Worm (Caenorhabditis elegans): ENCODE results near the gene C17B7.15.
"Not testable (repeated sequence)": the region's sequence is repeated elsewhere in the genome, so short reads cannot be mapped to it uniquely, and the experiment has no call there.

Gene C17B7.15

ce11 chrV:3394065-3394464 is 44.1 kb downstream of the C17B7.15 start:
- TF ChIP-seq nhr-11 (tag; optimal IDR thresholded peaks at IDR 0.05), result no peak
- no peak for TF ChIP-seq nhr-25 (tag; optimal IDR thresholded peaks at IDR 0.05)
- TF ChIP-seq unc-62 (GFP tag; optimal IDR thresholded peaks at IDR 0.05), result no peak
- TF ChIP-seq peb-1 (tag; optimal IDR thresholded peaks at IDR 0.05), result no peak
- no peak for TF ChIP-seq ztf-11 (tag; optimal IDR thresholded peaks at IDR 0.05)
- no peak for TF ChIP-seq nhr-237 (tag; optimal IDR thresholded peaks at IDR 0.05)
- TF ChIP-seq ztf-4 (tag; optimal IDR thresholded peaks at IDR 0.05), result no peak
- TF ChIP-seq skn-1 (tag; optimal IDR thresholded peaks at IDR 0.05), result no peak
- no peak for TF ChIP-seq nhr-6 (tag; optimal IDR thresholded peaks at IDR 0.05)

- TF ChIP-seq sma-9 (GFP tag; optimal IDR thresholded peaks at IDR 0.05) (peak; percentile 66), sma-9 (tag; optimal IDR thresholded peaks at IDR 0.05) (no peak), F13H6.1 (tag; optimal IDR thresholded peaks at IDR 0.05) (no peak), mdl-1 (tag; optimal IDR thresholded peaks at IDR 0.05) (no peak)
Measured at ce11 chrV:3394694-3395240, 44.8 kb downstream of the C17B7.15 start, which contains the start of gene T20D4.15. TSS of gene T20D4.15 (minus strand) at chrV:3394744.

- TF ChIP-seq snpc-4 (tag; optimal IDR thresholded peaks at IDR 0.05); lin-13 (GFP tag; optimal IDR thresholded peaks at IDR 0.05); mdl-1 (tag; optimal IDR thresholded peaks at IDR 0.05): not testable (repeated sequence)
Measured at ce11 chrV:3396765-3397164, 46.8 kb downstream of the C17B7.15 start, which contains the start of gene T20D4.12. TSS of gene T20D4.12 (plus strand) at chrV:3397065.

ce11 chrV:3398314-3398713 is 48.3 kb downstream of the C17B7.15 start, which contains the start of gene T20D4.11:
TSS of gene T20D4.11 (plus strand) at chrV:3398690.
- peak; percentile 0 for TF ChIP-seq C34F6.9 (tag; optimal IDR thresholded peaks at IDR 0.05)
- TF ChIP-seq ceh-82 (tag; optimal IDR thresholded peaks at IDR 0.05), result no peak
- no peak for TF ChIP-seq mab-5 (tag; optimal IDR thresholded peaks at IDR 0.05)
- TF ChIP-seq unc-55 (GFP tag; optimal IDR thresholded peaks at IDR 0.05), result no peak
- TF ChIP-seq mbf-1 (tag; optimal IDR thresholded peaks at IDR 0.05), result no peak
- TF ChIP-seq sma-9 (GFP tag; optimal IDR thresholded peaks at IDR 0.05), result peak; percentile 77
- no peak for TF ChIP-seq sma-9 (tag; optimal IDR thresholded peaks at IDR 0.05)
- no peak for TF ChIP-seq peb-1 (tag; optimal IDR thresholded peaks at IDR 0.05)
- TF ChIP-seq lsy-2 (tag; optimal IDR thresholded peaks at IDR 0.05), result peak in 1 of 2 experiments; percentile 32
- no peak for TF ChIP-seq lin-11 (tag; optimal IDR thresholded peaks at IDR 0.05)
- no peak for TF ChIP-seq Y55F3AM.14 (GFP tag; optimal IDR thresholded peaks at IDR 0.05)
- no peak for TF ChIP-seq nhr-12 (tag; optimal IDR thresholded peaks at IDR 0.05)
- no peak for TF ChIP-seq sem-4 (tag; optimal IDR thresholded peaks at IDR 0.05)
- TF ChIP-seq nhr-77 (tag; optimal IDR thresholded peaks at IDR 0.05), result no peak

ce11 chrV:3399952-3400351 is 50.0 kb downstream of the C17B7.15 start, which contains the start of gene T20D4.10:
TSS of gene T20D4.10 (plus strand) at chrV:3400252.
- not testable (repeated sequence) for TF ChIP-seq zag-1, ztf-11, nhr-77 (tag; optimal IDR thresholded peaks at IDR 0.05)
